Fruit fly (Drosophila melanogaster) whole organism, adult: ENCODE measurements around the gene Pdi.

ENCODE experiments used
- CG11617 ChIP-seq: fragments of 200-800 bp; sonication (Bioruptor generic); optimal IDR thresholded peaks from 2 replicates; lab custom pipeline; 2017; ENCODE audit warnings: mild to moderate bottlenecking, missing biosample characterization, missing genetic modification reagents, missing genetic modification characterization
- CG14711 ChIP-seq: fragments of 200-800 bp; sonication (Bioruptor generic); optimal IDR thresholded peaks from 2 replicates; lab custom pipeline; 2018; ENCODE audit warnings: missing biosample characterization, mild to moderate bottlenecking, missing genetic modification characterization, moderate library complexity
- Hr96 ChIP-seq: fragments of 200-800 bp; sonication (Bioruptor generic); optimal IDR thresholded peaks from 2 replicates; lab custom pipeline; 2016; ENCODE audit warnings: missing biosample characterization, missing genetic modification characterization
- Mnt ChIP-seq: fragments of 200-800 bp; sonication (Bioruptor generic); optimal IDR thresholded peaks from 2 replicates; lab custom pipeline; 2016; ENCODE audit warnings: missing biosample characterization, mild to moderate bottlenecking, missing genetic modification characterization
- kay ChIP-seq: fragments of 200-800 bp; sonication (Bioruptor generic); peaks from one replicate; lab custom pipeline; 2016; ENCODE audit warnings: missing biosample characterization, missing genetic modification characterization, borderline replicate concordance

DNA sequence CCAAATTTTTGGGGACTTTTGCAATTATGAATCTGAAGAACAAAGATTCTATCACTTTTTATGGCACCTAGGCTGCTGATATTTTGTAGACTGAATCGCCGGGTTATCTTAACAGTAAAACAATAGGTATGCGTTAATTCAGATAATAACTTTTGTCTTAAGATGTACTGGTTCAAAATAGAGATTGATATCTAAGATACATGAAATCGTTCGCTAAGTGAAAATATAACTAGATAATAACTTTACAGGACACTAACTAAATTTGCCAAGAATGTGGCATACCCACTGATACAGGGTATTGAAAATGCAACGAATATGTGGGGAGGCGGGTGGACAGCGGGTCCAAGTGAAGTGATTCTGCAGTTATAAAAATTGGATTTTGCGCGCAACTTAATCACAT, 49.5 kb upstream of the Pdi start:
- TF ChIP-seq CG11617 (GFP tag; lab: Kevin White, UChicago) (no peak), Mnt (GFP tag; lab: Kevin White, UChicago) (no peak), CG14711 (tag; lab: Kevin White, UChicago) (no peak), Hr96 (GFP tag; lab: Kevin White, UChicago) (no peak), kay (no peak)
